Worm (Caenorhabditis elegans): ENCODE measurements around the gene F44E7.9.
"Not testable (repeated sequence)": the region's sequence is repeated elsewhere in the genome, so short reads cannot be mapped to it uniquely, and the experiment has no call there.

F44E7.9 gene

DNA sequence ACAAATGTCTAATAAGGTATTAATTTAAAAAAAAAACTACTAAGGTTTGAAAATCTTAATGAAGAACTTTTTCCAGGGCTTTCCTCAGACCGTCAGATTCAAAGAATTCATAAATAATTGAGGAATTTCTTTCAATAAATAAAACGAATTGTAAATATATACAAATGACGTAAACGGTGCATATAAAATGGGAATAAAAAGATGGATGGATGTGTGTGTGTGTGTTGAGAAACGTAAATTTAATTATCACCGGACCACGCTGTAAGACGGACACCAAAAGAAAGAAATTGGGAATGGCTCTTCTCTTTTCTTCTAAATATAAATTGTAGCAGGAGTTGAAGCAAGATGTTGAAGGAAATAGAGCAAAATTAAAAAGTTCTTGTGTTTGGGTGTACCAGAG is 44.8 kb upstream of the F44E7.9 start:
- TF ChIP-seq lin-13 (GFP tag; optimal IDR thresholded peaks at IDR 0.05) (no peak), ceh-63 (GFP tag; optimal IDR thresholded peaks at IDR 0.05) (peak; percentile 77), zip-4 (GFP tag; optimal IDR thresholded peaks at IDR 0.05) (no peak), pax-3 (tag; optimal IDR thresholded peaks at IDR 0.05) (no peak), hlh-17 (GFP tag; optimal IDR thresholded peaks at IDR 0.05; ENCODE audit: borderline replicate concordance) (no peak)

DNA sequence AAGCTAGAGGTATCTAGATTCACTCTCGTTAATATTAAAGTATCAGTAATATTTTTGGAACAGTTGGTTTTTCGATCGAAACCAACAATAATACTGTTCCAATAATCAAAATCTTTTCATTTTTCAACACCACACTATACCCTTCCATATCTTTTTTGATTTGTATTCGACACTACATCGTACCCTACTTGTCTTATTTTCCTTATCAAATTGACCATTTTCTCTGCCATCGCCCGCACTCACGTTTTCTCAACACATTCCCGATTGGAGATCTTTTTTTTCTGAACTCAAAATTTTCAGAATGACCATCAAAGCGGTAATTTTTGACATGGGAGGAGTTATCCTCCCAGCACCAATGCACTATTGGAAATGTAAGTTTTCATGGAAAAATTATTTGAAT is 43.5 kb upstream of the F44E7.9 start, which contains the start of gene acds-10:
acds-10 (plus strand) TSS at position 301 of the 400 bp plus-strand sequence.
- TF ChIP-seq efl-1 (optimal IDR thresholded peaks at IDR 0.05) (no peak), efl-1 (GFP tag; optimal IDR thresholded peaks at IDR 0.05 in 1 of 2) (peak in 1 of 2 experiments; percentile 18), snu-23 (GFP tag; optimal IDR thresholded peaks at IDR 0.05) (no peak), lin-13 (GFP tag; optimal IDR thresholded peaks at IDR 0.05) (no peak), jun-1 (tag; optimal IDR thresholded peaks at IDR 0.05) (no peak)

DNA sequence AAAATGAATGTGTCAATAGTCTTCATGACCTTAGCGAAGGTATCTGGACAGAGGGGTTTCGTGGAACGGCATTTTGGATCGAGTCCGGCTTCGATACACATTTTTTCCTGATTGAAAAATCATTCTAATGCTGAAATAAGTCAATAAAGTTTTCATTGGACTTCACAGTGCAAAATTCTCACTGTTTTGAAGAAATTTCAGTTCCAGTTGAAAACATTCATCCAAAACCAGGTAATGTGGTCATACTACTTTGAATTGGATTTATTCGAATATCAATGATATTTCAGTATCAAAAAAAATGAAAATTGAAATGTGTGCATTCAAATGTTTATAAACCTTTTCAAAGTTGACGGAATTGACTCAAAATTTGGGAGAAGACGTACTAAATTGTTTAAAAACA is 37.6 kb upstream of the F44E7.9 start, which contains the start of gene pgph-1:
pgph-1 (minus strand) TSS at position 101 of the 400 bp plus-strand sequence.
- TF ChIP-seq vab-15 (tag; optimal IDR thresholded peaks at IDR 0.05): no peak
- no peak for TF ChIP-seq nhr-20 (tag; optimal IDR thresholded peaks at IDR 0.05)
- TF ChIP-seq skn-1 (tag; optimal IDR thresholded peaks at IDR 0.05): no peak
- no peak for TF ChIP-seq sox-4 (tag; optimal IDR thresholded peaks at IDR 0.05)
- TF ChIP-seq rnt-1 (tag; optimal IDR thresholded peaks at IDR 0.05): no peak
- TF ChIP-seq efl-1 (optimal IDR thresholded peaks at IDR 0.05): no peak
- no peak for TF ChIP-seq efl-1 (GFP tag; optimal IDR thresholded peaks at IDR 0.05 in 1 of 2)
- TF ChIP-seq mep-1 (tag; optimal IDR thresholded peaks at IDR 0.05): no peak

DNA sequence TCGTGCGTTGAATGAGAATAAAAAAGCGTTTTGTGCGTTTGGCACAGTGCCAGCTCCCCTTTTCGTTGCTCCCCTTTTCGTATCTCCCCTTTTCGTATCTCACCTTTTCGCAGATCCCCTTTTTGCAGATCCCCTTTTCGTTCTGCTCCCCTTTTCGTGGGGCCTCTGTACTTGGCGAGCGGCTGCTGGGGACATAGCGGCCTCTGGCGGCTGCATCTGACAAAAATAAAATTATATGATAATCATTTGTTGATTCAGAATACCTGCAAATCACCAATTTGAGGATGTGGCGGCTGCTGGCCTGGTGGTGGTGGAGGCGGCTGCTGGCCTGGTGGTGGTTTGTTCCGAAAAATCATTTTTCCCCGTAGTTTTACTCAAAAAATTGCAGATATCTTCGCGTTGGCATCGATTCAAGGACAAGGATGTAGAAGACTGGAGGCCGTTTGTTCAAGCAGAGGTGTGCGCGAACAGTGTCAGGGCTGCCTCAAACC is 35.8 kb upstream of the F44E7.9 start, which contains the start of gene K09H11.11:
K09H11.11 (minus strand) TSS at position 51 of the 491 bp plus-strand sequence.
- TF ChIP-seq zip-4 (GFP tag; optimal IDR thresholded peaks at IDR 0.05); nhr-28 (tag; optimal IDR thresholded peaks at IDR 0.05); efl-3 (GFP tag; optimal IDR thresholded peaks at IDR 0.05): not testable (repeated sequence)

DNA sequence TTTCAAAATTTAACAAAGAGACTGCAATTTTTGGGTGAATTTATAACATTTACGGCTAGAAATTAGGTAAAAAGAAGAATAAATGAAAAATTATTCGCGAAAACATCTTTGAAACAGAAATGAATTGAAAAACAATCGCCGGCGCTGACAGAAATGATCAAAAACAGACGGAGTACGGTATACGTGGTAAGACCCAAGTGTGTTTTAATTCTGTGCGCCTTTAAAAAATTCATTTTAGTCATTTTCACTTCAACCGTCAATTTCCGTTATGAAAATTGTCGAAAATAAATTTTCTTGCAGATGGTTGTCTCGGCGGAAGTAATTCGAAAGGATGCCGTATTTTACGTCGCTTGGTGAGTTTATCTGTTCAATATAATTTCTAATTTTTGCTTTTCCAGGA is 34.8 kb upstream of the F44E7.9 start, which contains the start of gene C53A3.3:
C53A3.3 (plus strand) TSS at position 301 of the 400 bp plus-strand sequence.
- TF ChIP-seq nhr-237 (tag; optimal IDR thresholded peaks at IDR 0.05) (no peak), ceh-88 (GFP tag; IDR thresholded peaks at IDR 0.05) (no peak), alr-1 (tag; optimal IDR thresholded peaks at IDR 0.05; ENCODE audit: borderline replicate concordance) (no peak), snpc-4 (tag; optimal IDR thresholded peaks at IDR 0.05) (no peak), F16B12.6 (tag; optimal IDR thresholded peaks at IDR 0.05) (no peak), mef-2 (tag; optimal IDR thresholded peaks at IDR 0.05) (no peak)

DNA sequence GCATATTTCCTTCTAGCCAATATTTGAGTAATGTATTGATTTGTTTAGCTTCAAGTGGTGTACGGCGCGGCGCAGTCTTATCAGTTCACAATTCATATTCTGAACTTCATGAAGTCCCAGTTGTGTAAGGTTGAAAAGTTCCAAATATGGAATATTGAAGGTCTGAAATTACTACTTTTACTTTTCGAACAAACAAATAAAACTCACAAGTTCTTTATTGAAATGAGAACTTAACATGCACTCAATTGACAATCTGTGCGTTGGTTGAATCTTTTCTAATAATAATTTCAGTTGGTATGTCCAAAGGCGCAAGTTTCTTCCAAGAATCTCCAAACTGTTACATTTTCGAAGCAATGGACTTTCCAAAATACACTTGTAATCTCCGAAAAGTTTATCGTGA is 32.2 kb upstream of the F44E7.9 start, which contains the start of gene C53A3.4:
C53A3.4 (minus strand) TSS at position 101 of the 400 bp plus-strand sequence.
- TF ChIP-seq C04F5.9 (tag; optimal IDR thresholded peaks at IDR 0.05): no peak
- TF ChIP-seq sup-37 (GFP tag; optimal IDR thresholded peaks at IDR 0.05): no peak

DNA sequence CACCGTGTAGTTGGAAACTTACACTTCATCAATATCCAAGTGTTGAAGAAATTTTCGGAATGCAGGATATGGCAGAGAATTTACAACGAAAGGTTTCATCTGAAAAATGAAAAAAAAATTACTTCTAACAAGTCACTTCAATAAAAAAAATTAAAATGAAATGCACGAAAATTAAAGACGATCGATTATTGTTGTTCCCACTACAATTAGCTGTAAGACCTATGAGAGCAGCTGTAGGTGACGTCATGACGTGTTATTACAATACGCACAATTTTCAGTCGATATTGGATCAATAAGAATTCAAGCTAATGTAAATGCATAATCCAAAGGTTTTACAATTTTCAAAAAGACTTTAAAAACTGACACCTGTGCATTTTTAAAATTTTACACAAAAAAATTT is 30.9 kb upstream of the F44E7.9 start, which contains the start of gene C53A3.1:
C53A3.1 (minus strand) TSS at position 101 of the 400 bp plus-strand sequence.
- no peak for TF ChIP-seq unc-130 (tag; optimal IDR thresholded peaks at IDR 0.05)
- no peak for TF ChIP-seq fkh-4 (tag; optimal IDR thresholded peaks at IDR 0.05; ENCODE audit: borderline replicate concordance)
- no peak for TF ChIP-seq xbp-1 (tag; optimal IDR thresholded peaks at IDR 0.05)
- no peak for TF ChIP-seq mep-1 (tag; optimal IDR thresholded peaks at IDR 0.05)
- no peak for TF ChIP-seq F16B12.6 (tag; optimal IDR thresholded peaks at IDR 0.05)
